Worm (Caenorhabditis elegans): Measurements from ENCODE around the gene idpp-6.

The idpp-6 gene

ce11 chrX:6782857-6783256 lies at the start of gene idpp-6:
idpp-6 (plus strand) TSS chrX:6783157.
- no peak for TF ChIP-seq hmg-11 (tag; optimal IDR thresholded peaks at IDR 0.05)
- TF ChIP-seq nhr-28 (tag; optimal IDR thresholded peaks at IDR 0.05): no peak
- no peak for TF ChIP-seq egl-5 (tag; optimal IDR thresholded peaks at IDR 0.05)
- no peak for TF ChIP-seq nhr-77 (tag; optimal IDR thresholded peaks at IDR 0.05)
- no peak for TF ChIP-seq fkh-2 (tag; optimal IDR thresholded peaks at IDR 0.05)
- no peak for TF ChIP-seq ceh-82 (tag; optimal IDR thresholded peaks at IDR 0.05)
- TF ChIP-seq R02D3.7 (tag; optimal IDR thresholded peaks at IDR 0.05): no peak
- no peak for TF ChIP-seq nhr-237 (tag; optimal IDR thresholded peaks at IDR 0.05)
- no peak for TF ChIP-seq nhr-23 (tag; optimal IDR thresholded peaks at IDR 0.05)
- TF ChIP-seq nhr-67 (tag; optimal IDR thresholded peaks at IDR 0.05): no peak

ce11 chrX:6733201-6733600 lies 49.8 kb upstream of the idpp-6 start, which contains the start of gene R03E9.2:
R03E9.2 (minus strand) TSS chrX:6733301.
- no peak for TF ChIP-seq nfya-1 (tag; optimal IDR thresholded peaks at IDR 0.05; ENCODE audit: insufficient read depth)

ce11 chrX:6735494-6735893 lies 47.5 kb upstream of the idpp-6 start:
- TF ChIP-seq nhr-23 (tag; optimal IDR thresholded peaks at IDR 0.05) (peak; percentile 22), nhr-43 (tag; optimal IDR thresholded peaks at IDR 0.05; ENCODE audit: poor library complexity, severe bottlenecking) (peak; percentile 76), mdl-1 (tag; optimal IDR thresholded peaks at IDR 0.05) (peak; percentile 48), jun-1 (tag; optimal IDR thresholded peaks at IDR 0.05) (no peak), skn-1 (tag; optimal IDR thresholded peaks at IDR 0.05) (no peak), pqm-1 (tag; optimal IDR thresholded peaks at IDR 0.05) (no peak), ztf-4 (tag; optimal IDR thresholded peaks at IDR 0.05) (no peak), ceh-9 (tag; optimal IDR thresholded peaks at IDR 0.05) (no peak), elt-2 (tag; optimal IDR thresholded peaks at IDR 0.05) (no peak), lsy-12 (tag; optimal IDR thresholded peaks at IDR 0.05) (peak; percentile 37), lin-39 (tag; optimal IDR thresholded peaks at IDR 0.05) (peak; percentile 20), nfya-1 (tag; optimal IDR thresholded peaks at IDR 0.05; ENCODE audit: insufficient read depth) (peak; percentile 51), nhr-25 (tag; optimal IDR thresholded peaks at IDR 0.05) (peak; percentile 54), pha-4 (tag; optimal IDR thresholded peaks at IDR 0.05) (peak; percentile 3), hmg-11 (tag; optimal IDR thresholded peaks at IDR 0.05) (no peak)

ce11 chrX:6736358-6736991 lies 46.5 kb upstream of the idpp-6 start:
- TF ChIP-seq ceh-9 (tag; optimal IDR thresholded peaks at IDR 0.05) (no peak), unc-62 (GFP tag; optimal IDR thresholded peaks at IDR 0.05) (peak; percentile 59), nhr-67 (tag; optimal IDR thresholded peaks at IDR 0.05) (no peak), pqm-1 (tag; optimal IDR thresholded peaks at IDR 0.05) (peak; percentile 46), ceh-82 (tag; optimal IDR thresholded peaks at IDR 0.05) (no peak), elt-3 (tag; optimal IDR thresholded peaks at IDR 0.05) (peak; percentile 84 to 98 (median 86)), elt-2 (tag; optimal IDR thresholded peaks at IDR 0.05) (peak; percentile 94), tbx-2 (tag; optimal IDR thresholded peaks at IDR 0.05) (peak; percentile 62), nhr-12 (tag; optimal IDR thresholded peaks at IDR 0.05) (no peak), nhr-43 (tag; optimal IDR thresholded peaks at IDR 0.05; ENCODE audit: poor library complexity, severe bottlenecking) (peak; percentile 95), ztf-4 (tag; optimal IDR thresholded peaks at IDR 0.05) (no peak), nhr-25 (tag; optimal IDR thresholded peaks at IDR 0.05) (peak; percentile 97), nhr-11 (tag; optimal IDR thresholded peaks at IDR 0.05) (peak; percentile 61), nhr-23 (tag; optimal IDR thresholded peaks at IDR 0.05) (peak; percentile 74), egl-5 (tag; optimal IDR thresholded peaks at IDR 0.05) (no peak), pha-4 (tag; optimal IDR thresholded peaks at IDR 0.05) (peak; percentile 28), nfya-1 (tag; optimal IDR thresholded peaks at IDR 0.05; ENCODE audit: insufficient read depth) (peak; percentile 28), egl-27 (tag; optimal IDR thresholded peaks at IDR 0.05) (peak; percentile 63), nhr-77 (tag; optimal IDR thresholded peaks at IDR 0.05) (no peak), mdl-1 (tag; optimal IDR thresholded peaks at IDR 0.05) (peak; percentile 92), elt-1 (tag; optimal IDR thresholded peaks at IDR 0.05) (peak; percentile 26), mml-1 (tag; optimal IDR thresholded peaks at IDR 0.05) (peak; percentile 50), jun-1 (tag; optimal IDR thresholded peaks at IDR 0.05) (peak; percentile 18), R02D3.7 (tag; optimal IDR thresholded peaks at IDR 0.05) (no peak), fkh-10 (GFP tag; optimal IDR thresholded peaks at IDR 0.05) (peak; percentile 90), nhr-28 (tag; optimal IDR thresholded peaks at IDR 0.05) (no peak), skn-1 (tag; optimal IDR thresholded peaks at IDR 0.05) (peak; percentile 16)

All from whole organism, L3 larva.